Worm (Caenorhabditis elegans) whole organism, L3 larva: ENCODE results near the gene Y82E9BR.18.

ENCODE experiments used
- elt-1 ChIP-seq: fragments of 150-350 bp; optimal IDR thresholded peaks from 2 replicates; lab custom pipeline; 2014; ENCODE audit warnings: missing biosample characterization, missing genetic modification characterization
- nhr-12 ChIP-seq: fragments of 150-350 bp; optimal IDR thresholded peaks from 2 replicates; lab custom pipeline; 2014; ENCODE audit warnings: missing biosample characterization, missing genetic modification characterization

- TF ChIP-seq elt-1 (tag; lab: Kevin White, UChicago) (no peak), nhr-12 (tag; lab: Kevin White, UChicago) (no peak)
Observed at ce11 chrIII:1456859-1457258, 26.4 kb downstream of the Y82E9BR.18 start.
